Worm (Caenorhabditis elegans) whole organism, mixed stage, embryonic: ENCODE data around the gene T22F3.2.
"Not testable (repeated sequence)": the region's sequence is repeated elsewhere in the genome, so short reads cannot be mapped to it uniquely, and the experiment has no call there.

Experiments used
- ceh-39 ChIP-seq: fragments of 150-350 bp; optimal IDR thresholded peaks from 2 replicates; lab custom pipeline; 2014; ENCODE audit warnings: missing biosample characterization, missing genetic modification characterization
- ces-1 ChIP-seq: fragments of 150-350 bp; optimal IDR thresholded peaks from 2 replicates; lab custom pipeline; 2014; ENCODE audit warnings: missing biosample characterization, missing genetic modification reagents, missing genetic modification characterization
- elt-1 ChIP-seq: sonication (generic microtip); optimal IDR thresholded peaks from 2 replicates; lab custom pipeline; 2017; ENCODE audit warnings: missing genetic modification characterization, mild to moderate bottlenecking, missing compliant biosample characterization, antibody characterized with exemption, moderate library complexity, borderline replicate concordance; ENCODE audit not compliant: insufficient read depth
- lsy-2 ChIP-seq: fragments of 150-350 bp; optimal IDR thresholded peaks from 2 replicates; lab custom pipeline; 2014; ENCODE audit warnings: missing biosample characterization, missing genetic modification characterization
- mep-1 ChIP-seq: fragments of 150-350 bp; optimal IDR thresholded peaks from 2 replicates; lab custom pipeline; 2017; ENCODE audit warnings: missing biosample characterization, missing genetic modification reagents, missing genetic modification characterization, inconsistent platforms
- nhr-12 ChIP-seq: fragments of 150-350 bp; optimal IDR thresholded peaks from 2 replicates; lab custom pipeline; 2014; ENCODE audit warnings: missing biosample characterization, missing genetic modification characterization
- nhr-237 ChIP-seq: fragments of 150-350 bp; optimal IDR thresholded peaks from 2 replicates; lab custom pipeline; 2014; ENCODE audit warnings: missing biosample characterization, missing genetic modification characterization
- nhr-28 ChIP-seq: fragments of 150-350 bp; optimal IDR thresholded peaks from 2 replicates; lab custom pipeline; 2014; ENCODE audit warnings: missing biosample characterization, missing genetic modification characterization
- unc-120 ChIP-seq: sonication (generic microtip); optimal IDR thresholded peaks from 2 replicates; lab custom pipeline; 2017; ENCODE audit warnings: missing genetic modification characterization, missing compliant biosample characterization; ENCODE audit not compliant: poor library complexity, severe bottlenecking
- unc-39 ChIP-seq: fragments of 150-350 bp; optimal IDR thresholded peaks from 2 replicates; lab custom pipeline; 2014; ENCODE audit warnings: missing biosample characterization, missing genetic modification characterization
- unc-62 ChIP-seq: fragments of 150-350 bp; optimal IDR thresholded peaks from 2 replicates; lab custom pipeline; 2014; ENCODE audit warnings: missing biosample characterization, missing genetic modification reagents, missing genetic modification characterization
- ztf-11 ChIP-seq: fragments of 150-350 bp; optimal IDR thresholded peaks from 2 replicates; lab custom pipeline; 2014; ENCODE audit warnings: missing biosample characterization, missing genetic modification characterization

- not testable (repeated sequence) for TF ChIP-seq unc-39 (tag; lab: Kevin White, UChicago); nhr-28; ztf-11 (tag; lab: Kevin White, UChicago); elt-1 (tag; lab: Kevin White, UChicago); lsy-2 (tag; lab: Kevin White, UChicago); mep-1 (tag; lab: Kevin White, UChicago); unc-62; ceh-39 (tag; lab: Kevin White, UChicago); unc-120 (tag; lab: Kevin White, UChicago); nhr-12 (tag; lab: Kevin White, UChicago); nhr-237 (tag; lab: Kevin White, UChicago); ces-1 (GFP tag; lab: Kevin White, UChicago)
Observed at ce11 chrV:3620608-3621007, 34.2 kb downstream of the T22F3.2 start, which contains the start of gene srx-93.
